Worm (Caenorhabditis elegans) whole organism, L3 larva: ENCODE data around the gene col-142.

Experiments
- ceh-82 ChIP-seq: fragments of 150-350 bp; optimal IDR thresholded peaks from 2 replicates; lab custom pipeline; 2014; ENCODE audit warnings: missing biosample characterization, missing genetic modification characterization
- nhr-43 ChIP-seq: sonication (generic microtip); optimal IDR thresholded peaks from 2 replicates; lab custom pipeline; 2016; ENCODE audit warnings: mild to moderate bottlenecking, missing genetic modification characterization, missing compliant biosample characterization; ENCODE audit not compliant: poor library complexity, severe bottlenecking
- snpc-4 ChIP-seq: fragments of 150-350 bp; optimal IDR thresholded peaks from 2 replicates; lab custom pipeline; 2014; ENCODE audit warnings: missing biosample characterization, missing genetic modification characterization
- unc-62 ChIP-seq: fragments of 150-350 bp; sonication (generic microtip); optimal IDR thresholded peaks from 4 replicates; lab custom pipeline; 2014; ENCODE audit warnings: missing biosample characterization, missing genetic modification reagents, missing genetic modification characterization

ce11 chrV:6835242-6835641 is 4.3 kb downstream of the col-142 start, which contains the start of the genes T15B7.14 and col-143:
- TF ChIP-seq ceh-82 (tag; lab: Kevin White, UChicago) (no peak), unc-62 (GFP tag; lab: Kevin White, UChicago) (no peak), snpc-4 (no peak), nhr-43 (no peak)
